Fruit fly (Drosophila melanogaster) whole organism, pupa: ENCODE measurements around the gene Adk1.

Source experiments
- CG32121 ChIP-seq: fragments of 200-800 bp; sonication (Bioruptor generic); IDR thresholded peaks from 2 replicates; pipeline ENCODE4 v1.3.6; 2022; ENCODE audit warnings: missing biosample characterization, missing genetic modification characterization
- CG8159 ChIP-seq: fragments of 200-800 bp; sonication (Bioruptor generic); optimal IDR thresholded peaks from 3 replicates; lab custom pipeline; 2018; ENCODE audit warnings: missing biosample characterization, mild to moderate bottlenecking, missing genetic modification characterization, moderate library complexity
- Pif1A ChIP-seq: fragments of 200-800 bp; sonication (Bioruptor generic); optimal IDR thresholded peaks from 3 replicates; lab custom pipeline; 2016; ENCODE audit warnings: missing biosample characterization, missing genetic modification characterization
- Pif1B ChIP-seq: fragments of 200-800 bp; sonication (Bioruptor generic); optimal IDR thresholded peaks from 3 replicates; lab custom pipeline; 2016; ENCODE audit warnings: missing biosample characterization, missing genetic modification characterization

DNA sequence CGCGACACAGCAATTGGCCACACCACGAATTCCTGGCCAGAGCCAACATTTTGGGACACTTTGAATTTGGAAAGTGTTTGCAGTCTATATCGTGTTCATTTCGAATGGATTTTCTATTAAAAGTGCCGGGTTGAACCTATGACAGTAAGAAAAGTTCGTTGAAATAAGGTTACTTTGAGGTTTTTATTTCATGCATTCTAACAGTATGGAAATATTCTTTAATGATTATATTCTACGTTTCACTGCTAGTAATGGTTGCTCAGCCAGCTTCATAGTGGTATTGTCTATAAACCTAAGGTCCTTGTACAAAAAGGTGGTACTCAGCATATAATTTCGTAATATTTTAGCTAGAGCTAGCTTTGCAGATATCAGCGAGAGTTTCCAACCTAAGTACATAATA is 34.9 kb downstream of the Adk1 start, which contains the start of gene Pglym87:
- TF ChIP-seq Pif1B (GFP tag; lab: Kevin White, UChicago) = no peak
- TF ChIP-seq Pif1A (GFP tag; lab: Kevin White, UChicago) = no peak
- no peak for TF ChIP-seq CG32121
- no peak for TF ChIP-seq CG8159 (tag; lab: Kevin White, UChicago)
